Worm (Caenorhabditis elegans) whole organism, L1 larva: ENCODE results near the gene sdc-3.
A peak's percentile ranks its signal among the peaks of the same experiment; 100 is the strongest.

Source experiments
- C16A3.4 ChIP-seq: fragments of 150-350 bp; optimal IDR thresholded peaks from 2 replicates; lab custom pipeline; 2014; ENCODE audit warnings: missing biosample characterization, missing genetic modification characterization
- Y116A8C.19 ChIP-seq: sonication (generic microtip); optimal IDR thresholded peaks from 2 replicates; lab custom pipeline; 2016; ENCODE audit warnings: missing compliant biosample characterization, missing genetic modification characterization, borderline replicate concordance
- aha-1 ChIP-seq: fragments of 150-350 bp; optimal IDR thresholded peaks from 2 replicates; lab custom pipeline; 2014; ENCODE audit warnings: missing biosample characterization, missing genetic modification characterization
- aly-2 ChIP-seq: fragments of 150-350 bp; optimal IDR thresholded peaks from 2 replicates; lab custom pipeline; 2014; ENCODE audit warnings: missing biosample characterization, missing genetic modification characterization
- ama-1 ChIP-seq: fragments of 150-350 bp; optimal IDR thresholded peaks from 2 replicates; lab custom pipeline; 2014
- ceh-8 ChIP-seq: fragments of 200-800 bp; sonication (Bioruptor generic); optimal IDR thresholded peaks from 2 replicates; lab custom pipeline; 2018; ENCODE audit warnings: mild to moderate bottlenecking, missing genetic modification characterization, moderate library complexity, missing compliant biosample characterization
- ceh-82 ChIP-seq, 3 experiments: fragments of 150-350 bp in 1 of 3; sonication (generic microtip) in 2 of 3; optimal IDR thresholded peaks; 2 replicates each; lab custom pipeline; 2014 to 2017; ENCODE audit warnings: missing biosample characterization in 3 of 3, missing genetic modification characterization in 3 of 3
- ceh-90 ChIP-seq: sonication (generic microtip); optimal IDR thresholded peaks from 2 replicates; lab custom pipeline; 2016; ENCODE audit warnings: missing genetic modification characterization, missing compliant biosample characterization
- dsc-1 ChIP-seq: sonication (generic microtip); optimal IDR thresholded peaks from 2 replicates; lab custom pipeline; 2016; ENCODE audit warnings: mild to moderate bottlenecking, missing genetic modification characterization, missing compliant biosample characterization
- efl-1 ChIP-seq, 4 experiments: fragments of 150-350 bp; optimal IDR thresholded peaks in 3 of 4; peaks in 1 of 4; 1 replicate in 1 of 4; 2 replicates in 3 of 4; lab custom pipeline; 2014; ENCODE audit warnings: missing biosample characterization in 2 of 4, missing genetic modification characterization in 2 of 4, missing genetic modification reagents in 2 of 4
- efl-3 ChIP-seq: fragments of 200-800 bp; sonication (Bioruptor generic); optimal IDR thresholded peaks from 2 replicates; lab custom pipeline; 2018; ENCODE audit warnings: mild to moderate bottlenecking, missing genetic modification characterization, missing compliant biosample characterization
- ets-5 ChIP-seq: fragments of 200-800 bp; sonication (Bioruptor generic); IDR thresholded peaks from 2 replicates; pipeline ENCODE4 v1.3.6; 2022; ENCODE audit warnings: missing genetic modification characterization, missing compliant biosample characterization
- hlh-4 ChIP-seq: sonication (generic microtip); optimal IDR thresholded peaks from 2 replicates; lab custom pipeline; 2016; ENCODE audit warnings: mild to moderate bottlenecking, missing genetic modification characterization, missing compliant biosample characterization
- irx-1 ChIP-seq: sonication (generic microtip); optimal IDR thresholded peaks from 2 replicates; lab custom pipeline; 2016; ENCODE audit warnings: missing genetic modification characterization, missing compliant biosample characterization
- jun-1 ChIP-seq: fragments of 150-350 bp; optimal IDR thresholded peaks from 2 replicates; lab custom pipeline; 2014; ENCODE audit warnings: missing biosample characterization, missing genetic modification reagents, missing genetic modification characterization
- lin-14 ChIP-seq: fragments of 200-800 bp; sonication (Bioruptor generic); optimal IDR thresholded peaks from 2 replicates; lab custom pipeline; 2018; ENCODE audit warnings: mild to moderate bottlenecking, missing genetic modification characterization, moderate library complexity, missing compliant biosample characterization
- lin-35 ChIP-seq, 2 experiments: fragments of 150-350 bp; optimal IDR thresholded peaks; 2 replicates each; lab custom pipeline; 2014; ENCODE audit warnings: missing biosample characterization in 2 of 2, missing genetic modification characterization in 2 of 2, missing genetic modification reagents in 2 of 2
- lin-39 ChIP-seq: fragments of 150-350 bp; optimal IDR thresholded peaks from 2 replicates; lab custom pipeline; 2014; ENCODE audit warnings: missing biosample characterization, missing genetic modification reagents, missing genetic modification characterization
- lsy-2 ChIP-seq, 2 experiments: fragments of 150-350 bp; optimal IDR thresholded peaks; 2 replicates each; lab custom pipeline; 2014; ENCODE audit warnings: missing biosample characterization in 2 of 2, missing genetic modification characterization in 2 of 2
- mab-9 ChIP-seq: fragments of 200-800 bp; sonication (Bioruptor generic); IDR thresholded peaks from 2 replicates; pipeline ENCODE4 v1.3.6; 2022; ENCODE audit warnings: missing genetic modification reagents, missing genetic modification characterization, missing compliant biosample characterization
- mef-2 ChIP-seq: fragments of 150-350 bp; optimal IDR thresholded peaks from 2 replicates; lab custom pipeline; 2014; ENCODE audit warnings: missing biosample characterization, missing genetic modification characterization
- mep-1 ChIP-seq: fragments of 150-350 bp; optimal IDR thresholded peaks from 2 replicates; lab custom pipeline; 2014; ENCODE audit warnings: missing biosample characterization, missing genetic modification characterization
- nhr-12 ChIP-seq: sonication (generic microtip); optimal IDR thresholded peaks from 2 replicates; lab custom pipeline; 2017; ENCODE audit warnings: missing biosample characterization, missing genetic modification characterization
- nhr-20 ChIP-seq: sonication (generic microtip); optimal IDR thresholded peaks from 2 replicates; lab custom pipeline; 2016; ENCODE audit warnings: mild to moderate bottlenecking, missing genetic modification characterization, missing compliant biosample characterization
- nhr-237 ChIP-seq: fragments of 150-350 bp; optimal IDR thresholded peaks from 2 replicates; lab custom pipeline; 2014; ENCODE audit warnings: missing biosample characterization, missing genetic modification characterization
- nhr-76 ChIP-seq: sonication (generic microtip); optimal IDR thresholded peaks from 2 replicates; lab custom pipeline; 2017; ENCODE audit warnings: missing biosample characterization, missing genetic modification characterization
- nhr-77 ChIP-seq: fragments of 150-350 bp; optimal IDR thresholded peaks from 2 replicates; lab custom pipeline; 2014; ENCODE audit warnings: missing biosample characterization, missing genetic modification characterization
- nhr-85 ChIP-seq: sonication (generic microtip); peaks from one replicate; lab custom pipeline; 2016; ENCODE audit warnings: missing genetic modification characterization, inconsistent platforms, missing compliant biosample characterization
- pax-3 ChIP-seq: fragments of 200-800 bp; sonication (Bioruptor generic); optimal IDR thresholded peaks from 2 replicates; lab custom pipeline; 2018; ENCODE audit warnings: mild to moderate bottlenecking, missing genetic modification characterization, moderate library complexity, missing compliant biosample characterization
- skn-1 ChIP-seq: fragments of 150-350 bp; optimal IDR thresholded peaks from 2 replicates; lab custom pipeline; 2014; ENCODE audit warnings: missing biosample characterization, missing genetic modification characterization
- snu-23 ChIP-seq: sonication (generic microtip); optimal IDR thresholded peaks from 2 replicates; lab custom pipeline; 2016; ENCODE audit warnings: missing genetic modification characterization, missing compliant biosample characterization
- sptf-1 ChIP-seq: fragments of 150-350 bp; optimal IDR thresholded peaks from 2 replicates; lab custom pipeline; 2014; ENCODE audit warnings: missing biosample characterization, missing genetic modification characterization
- swsn-7 ChIP-seq: sonication (generic microtip); optimal IDR thresholded peaks from 2 replicates; lab custom pipeline; 2016; ENCODE audit warnings: missing genetic modification characterization, missing compliant biosample characterization
- tbx-2 ChIP-seq: sonication (generic microtip); optimal IDR thresholded peaks from 2 replicates; lab custom pipeline; 2016; ENCODE audit warnings: missing genetic modification characterization, missing compliant biosample characterization
- tlp-1 ChIP-seq: fragments of 150-350 bp; optimal IDR thresholded peaks from 2 replicates; lab custom pipeline; 2014; ENCODE audit warnings: missing biosample characterization, missing genetic modification characterization
- unc-30 ChIP-seq: sonication (generic microtip); optimal IDR thresholded peaks from 2 replicates; lab custom pipeline; 2017; ENCODE audit warnings: missing biosample characterization, missing genetic modification characterization
- unc-86 ChIP-seq: sonication (generic microtip); optimal IDR thresholded peaks from 2 replicates; lab custom pipeline; 2016; ENCODE audit warnings: missing genetic modification characterization, missing compliant biosample characterization
- unc-98 ChIP-seq: fragments of 200-800 bp; sonication (Bioruptor generic); IDR thresholded peaks from 2 replicates; pipeline ENCODE4 v1.3.6; 2022; ENCODE audit warnings: missing genetic modification characterization, missing compliant biosample characterization
- vab-15 ChIP-seq: sonication (generic microtip); optimal IDR thresholded peaks from 2 replicates; lab custom pipeline; 2017; ENCODE audit warnings: missing genotype, mild to moderate bottlenecking, missing genetic modification characterization, missing compliant biosample characterization
- zag-1 ChIP-seq: fragments of 150-350 bp; optimal IDR thresholded peaks from 2 replicates; lab custom pipeline; 2014; ENCODE audit warnings: missing biosample characterization, missing genetic modification characterization
- zip-4 ChIP-seq: fragments of 200-800 bp; sonication (Bioruptor generic); optimal IDR thresholded peaks from 2 replicates; lab custom pipeline; 2018; ENCODE audit warnings: mild to moderate bottlenecking, missing genetic modification characterization, moderate library complexity, missing compliant biosample characterization
- ztf-11 ChIP-seq, 2 experiments: sonication (generic microtip); optimal IDR thresholded peaks; 2 replicates each; lab custom pipeline; 2016 to 2017; ENCODE audit warnings: missing genetic modification characterization in 2 of 2, missing biosample characterization in 1 of 2, missing compliant biosample characterization in 1 of 2
- ztf-4 ChIP-seq: fragments of 150-350 bp; optimal IDR thresholded peaks from 2 replicates; lab custom pipeline; 2014; ENCODE audit warnings: missing biosample characterization, missing genetic modification characterization

Gene sdc-3

ce11 chrV:15069435-15069985 lies 21.5 kb upstream of the sdc-3 start:
- TF ChIP-seq jun-1 (tag; lab: Kevin White, UChicago): no peak
- no peak for TF ChIP-seq tlp-1
- peak; percentile 3 for TF ChIP-seq lin-14 (GFP tag; lab: Kevin White, UChicago)
- TF ChIP-seq nhr-12 (tag; lab: Kevin White, UChicago): no peak
- TF ChIP-seq nhr-20: no peak
- no peak for TF ChIP-seq ceh-90
- TF ChIP-seq lsy-2 (tag; optimal IDR thresholded peaks at IDR 0.05; lab: Kevin White, UChicago): peak in 1 of 2 experiments; percentile 73
- TF ChIP-seq C16A3.4 (tag; lab: Kevin White, UChicago): no peak

- TF ChIP-seq nhr-237 (no peak), efl-1 (optimal IDR thresholded peaks at IDR 0.05; lab: Kevin White, UChicago) (no peak), efl-1 (GFP tag; optimal IDR thresholded peaks at IDR 0.05 in 1 of 2; lab: Kevin White, UChicago) (peak in 1 of 2 experiments; percentile 24)
Observed at ce11 chrV:15068378-15068777, 20.4 kb upstream of the sdc-3 start, which contains the start of gene dnj-3. dnj-3 (plus strand) TSS chrV:15068678.

DNA sequence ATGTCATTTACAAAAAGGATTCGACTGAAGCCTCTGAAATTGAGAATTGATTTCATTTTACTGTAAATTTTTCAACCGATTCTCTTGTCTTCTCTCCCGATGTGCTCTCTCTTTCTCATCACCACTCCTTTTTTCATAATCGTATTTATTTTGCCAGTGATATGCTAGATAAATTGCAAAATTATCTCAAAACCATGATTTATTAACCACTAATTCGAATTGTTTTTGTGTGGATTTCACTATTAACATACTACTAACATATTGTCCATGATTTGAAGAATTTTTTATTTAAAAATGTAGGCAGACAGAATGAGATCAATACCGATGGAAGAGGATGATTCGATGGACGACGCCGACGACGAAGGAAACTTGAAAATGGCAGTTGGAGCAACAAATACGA lies 19.2 kb upstream of the sdc-3 start, which contains the start of gene C25D7.10:
Gene C25D7.10, plus strand, starts transcription at position 301 of the 400 bp plus-strand sequence.
- TF ChIP-seq mab-9 (GFP tag; lab: Robert Waterston, UW) (no peak), zip-4 (GFP tag; lab: Kevin White, UChicago) (no peak), ztf-11 (tag; optimal IDR thresholded peaks at IDR 0.05; lab: Kevin White, UChicago) (no peak), ets-5 (no peak), Y116A8C.19 (no peak), sptf-1 (tag; lab: Kevin White, UChicago) (no peak), nhr-85 (no peak), dsc-1 (no peak), aha-1 (tag; lab: Kevin White, UChicago) (no peak), tbx-2 (no peak), ceh-90 (no peak), nhr-20 (no peak), mep-1 (no peak)

ce11 chrV:15065837-15066348 lies 17.9 kb upstream of the sdc-3 start, which contains the start of gene otub-1:
otub-1 (plus strand) TSS chrV:15066298.
- TF ChIP-seq unc-30 (tag; lab: Kevin White, UChicago): no peak
- TF ChIP-seq efl-1 (optimal IDR thresholded peaks at IDR 0.05; lab: Kevin White, UChicago): no peak
- peak in 1 of 2 experiments; percentile 13 for TF ChIP-seq efl-1 (GFP tag; optimal IDR thresholded peaks at IDR 0.05 in 1 of 2; lab: Kevin White, UChicago)

- TF ChIP-seq unc-30 (tag; lab: Kevin White, UChicago) (no peak), ceh-82 (tag; optimal IDR thresholded peaks at IDR 0.05; lab: Kevin White, UChicago) (peak in 1 of 3 experiments; percentile 32), lin-35 (GFP tag; optimal IDR thresholded peaks at IDR 0.05; lab: Kevin White, UChicago) (peak; percentile 47 to 53), efl-3 (GFP tag; lab: Kevin White, UChicago) (no peak), unc-98 (GFP tag; lab: Robert Waterston, UW) (no peak), nhr-77 (no peak), vab-15 (tag; lab: Kevin White, UChicago) (no peak), nhr-76 (tag; lab: Kevin White, UChicago) (no peak), tbx-2 (peak; percentile 15), mef-2 (no peak), lin-39 (tag; lab: Kevin White, UChicago) (no peak), unc-86 (tag; lab: Kevin White, UChicago) (peak; percentile 4), swsn-7 (tag; lab: Kevin White, UChicago) (peak; percentile 19), ztf-4 (tag; lab: Kevin White, UChicago) (no peak), aha-1 (tag; lab: Kevin White, UChicago) (no peak), ceh-8 (GFP tag; lab: Kevin White, UChicago) (no peak), lin-14 (GFP tag; lab: Kevin White, UChicago) (peak; percentile 55), pax-3 (peak; percentile 9), lsy-2 (tag; optimal IDR thresholded peaks at IDR 0.05; lab: Kevin White, UChicago) (peak; percentile 31 to 62), hlh-4 (tag; lab: Kevin White, UChicago) (no peak), zag-1 (tag; lab: Kevin White, UChicago) (no peak), snu-23 (peak; percentile 46), nhr-20 (peak; percentile 31), irx-1 (no peak), skn-1 (tag; lab: Kevin White, UChicago) (peak; percentile 17), aly-2 (tag; lab: Kevin White, UChicago) (no peak), ama-1 (lab: Kevin White, UChicago) (no peak), efl-1 (optimal IDR thresholded peaks at IDR 0.05; lab: Kevin White, UChicago) (peak; percentile 34 to 53), efl-1 (GFP tag; optimal IDR thresholded peaks at IDR 0.05 in 1 of 2; lab: Kevin White, UChicago) (peak; percentile 37 to 89), tlp-1 (no peak)
Observed at ce11 chrV:15065068-15065744, 17.2 kb upstream of the sdc-3 start, which contains the start of gene C25D7.9. C25D7.9 (plus strand) TSS chrV:15065135.
